Worm (Caenorhabditis elegans) whole organism, L4/young adult: Measurements from ENCODE around the gene exo-1.

ENCODE experiments used
- W03F9.2 ChIP-seq: fragments of 150-350 bp; optimal IDR thresholded peaks from 2 replicates; lab custom pipeline; 2014; ENCODE audit warnings: missing biosample characterization, missing genetic modification characterization
- dao-5 ChIP-seq: sonication (generic microtip); optimal IDR thresholded peaks from 2 replicates; lab custom pipeline; 2016; ENCODE audit warnings: missing genotype, missing genetic modification characterization, moderate library complexity, missing compliant biosample characterization
- him-1 ChIP-seq: sonication (generic microtip); optimal IDR thresholded peaks from 2 replicates; lab custom pipeline; 2016; ENCODE audit warnings: missing genotype, missing genetic modification reagents, missing genetic modification characterization, missing compliant biosample characterization

ce11 chrIII:13436843-13437242 lies 13.5 kb downstream of the exo-1 start, which contains the start of gene F45G2.9:
- TF ChIP-seq him-1 (no peak), dao-5 (no peak), W03F9.2 (no peak)
